Fruit fly (Drosophila melanogaster): ENCODE results near the gene CG4598.

The CG4598 gene

DNA sequence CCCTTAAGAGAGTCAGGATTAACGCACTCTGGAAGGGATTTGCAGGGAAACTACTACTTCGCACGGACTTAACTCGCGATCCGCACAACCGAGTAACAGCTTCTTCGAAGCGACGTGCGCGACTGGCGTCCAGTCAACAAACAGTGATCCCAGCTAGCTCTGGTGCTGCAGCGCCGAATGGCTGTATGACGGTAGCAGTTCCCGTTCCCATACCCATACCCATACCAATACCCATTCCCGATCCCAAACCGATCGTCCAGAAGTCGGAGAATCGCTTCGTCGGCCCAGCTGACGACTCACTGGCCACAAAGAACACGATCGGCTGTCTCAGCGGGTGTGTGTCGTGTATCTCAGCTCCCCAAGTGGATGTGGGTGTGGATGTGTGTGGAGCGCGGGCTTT is 28.8 kb downstream of the CG4598 start, which contains the start of gene CG5853 (continued):
- no peak for TF ChIP-seq CG10565 (GFP tag; optimal IDR thresholded peaks at IDR 0.05)
- TF ChIP-seq CG7556 (GFP tag; optimal IDR thresholded peaks at IDR 0.05): no peak
- TF ChIP-seq CG2875 (GFP tag; optimal IDR thresholded peaks at IDR 0.05): no peak
- 0 out of 2 replicates have a peak, but pooled peaks have one; percentile 32 for TF ChIP-seq NFAT (GFP tag; IDR thresholded peaks at IDR 0.05)
- no peak for TF ChIP-seq CHES-1-like (GFP tag; optimal IDR thresholded peaks at IDR 0.05)
- peak; percentile 32; the same call in 1 of the 3 replicates for TF ChIP-seq sr (GFP tag; IDR thresholded peaks at IDR 0.05)
- no peak for TF ChIP-seq CG7786 (GFP tag; optimal IDR thresholded peaks at IDR 0.05)
- TF ChIP-seq Hr78 (GFP tag; optimal IDR thresholded peaks at IDR 0.05): no peak
- TF ChIP-seq MESR4 (GFP tag; optimal IDR thresholded peaks at IDR 0.05): no peak
- peak; percentile 78 for TF ChIP-seq CG10543 (GFP tag; optimal IDR thresholded peaks at IDR 0.05)
- no peak for TF ChIP-seq CG4424 (GFP tag; optimal IDR thresholded peaks at IDR 0.05)
- TF ChIP-seq CG18011 (GFP tag; optimal IDR thresholded peaks at IDR 0.05): no peak
- TF ChIP-seq CG7357 (GFP tag; IDR thresholded peaks at IDR 0.05): no peak
- no peak for TF ChIP-seq tna (GFP tag; IDR thresholded peaks at IDR 0.05; ENCODE audit: partially characterized antibody)
- no peak for TF ChIP-seq dysf (GFP tag; IDR thresholded peaks at IDR 0.05)
- no peak for TF ChIP-seq Poxn (GFP tag; IDR thresholded peaks at IDR 0.05)
- no peak for TF ChIP-seq CG4328 (GFP tag; optimal IDR thresholded peaks at IDR 0.05)
- no peak for TF ChIP-seq Bdp1 (GFP tag; optimal IDR thresholded peaks at IDR 0.05)
- no peak for TF ChIP-seq stc (GFP tag; IDR thresholded peaks at IDR 0.05)
- peak; percentile 70 for TF ChIP-seq Med (GFP tag)
- no peak for TF ChIP-seq CG12299 (tag; optimal IDR thresholded peaks at IDR 0.05)
- no peak for TF ChIP-seq nerfin-1 (tag; optimal IDR thresholded peaks at IDR 0.05)
- peak; percentile 59 for TF ChIP-seq HmgZ (tag; optimal IDR thresholded peaks at IDR 0.05)
- no peak for TF ChIP-seq Trl (optimal IDR thresholded peaks at IDR 0.05)
- no peak for TF ChIP-seq Trl (GFP tag; optimal IDR thresholded peaks at IDR 0.05)
- TF ChIP-seq Fer2 (tag; optimal IDR thresholded peaks at IDR 0.05): no peak
- TF ChIP-seq CG13287 (GFP tag; IDR thresholded peaks at IDR 0.05; ENCODE audit: partially characterized antibody): peak; percentile 12; the same call in 1 of the 2 replicates
- peak; percentile 74 for TF ChIP-seq nom (GFP tag; optimal IDR thresholded peaks at IDR 0.05)
- peak; percentile 52; the same call in 1 of the 2 replicates for TF ChIP-seq CG32532 (GFP tag; IDR thresholded peaks at IDR 0.05)
- TF ChIP-seq kah (GFP tag; optimal IDR thresholded peaks at IDR 0.05): no peak
- TF ChIP-seq run (tag; optimal IDR thresholded peaks at IDR 0.05): no peak
- no peak for TF ChIP-seq CG6654 (GFP tag; optimal IDR thresholded peaks at IDR 0.05)
- peak; percentile 62 for TF ChIP-seq ci (GFP tag; IDR thresholded peaks at IDR 0.05)
- no peak for TF ChIP-seq CG4820 (GFP tag; optimal IDR thresholded peaks at IDR 0.05)
- TF ChIP-seq jumu (GFP tag; optimal IDR thresholded peaks at IDR 0.05): no peak
- TF ChIP-seq CG14667 (GFP tag; IDR thresholded peaks at IDR 0.05): no peak
- TF ChIP-seq sens-2 (GFP tag; IDR thresholded peaks at IDR 0.05): no peak
- no peak for TF ChIP-seq CG9609 (GFP tag; optimal IDR thresholded peaks at IDR 0.05)
- no peak for TF ChIP-seq tll (GFP tag; optimal IDR thresholded peaks at IDR 0.05)
- TF ChIP-seq tin (GFP tag; optimal IDR thresholded peaks at IDR 0.05): no peak
- TF ChIP-seq exex (tag; optimal IDR thresholded peaks at IDR 0.05): peak; percentile 51
- no peak for TF ChIP-seq Lhr (GFP tag; optimal IDR thresholded peaks at IDR 0.05)
- TF ChIP-seq CG5953 (GFP tag; IDR thresholded peaks at IDR 0.05): peak; percentile 37; the same call in 1 of the 2 replicates
- TF ChIP-seq dimm (GFP tag; IDR thresholded peaks at IDR 0.05): no peak
- no peak for TF ChIP-seq Lim3 (GFP tag; IDR thresholded peaks at IDR 0.05)
- TF ChIP-seq CG1647 (GFP tag; optimal IDR thresholded peaks at IDR 0.05): no peak
- TF ChIP-seq CG18476 (GFP tag; optimal IDR thresholded peaks at IDR 0.05): no peak
- TF ChIP-seq CG8359 (GFP tag; optimal IDR thresholded peaks at IDR 0.05; ENCODE audit: borderline replicate concordance): no peak
- TF ChIP-seq CG34224 (GFP tag; IDR thresholded peaks at IDR 0.05; ENCODE audit: partially characterized antibody): no peak
- TF ChIP-seq CG17568 (GFP tag; optimal IDR thresholded peaks at IDR 0.05): no peak
- no peak for TF ChIP-seq Myb (GFP tag; optimal IDR thresholded peaks at IDR 0.05)

All from whole organism, embryonic.